Worm (Caenorhabditis elegans): ENCODE results near the gene F23F12.3.

ce11 chrIII:6500032-6500564 is at the start of gene F23F12.3:
- TF ChIP-seq lin-32 (GFP tag; optimal IDR thresholded peaks at IDR 0.05) (no peak), snpc-4 (tag; optimal IDR thresholded peaks at IDR 0.05) (no peak), mab-5 (tag; optimal IDR thresholded peaks at IDR 0.05) (no peak), lin-13 (tag; optimal IDR thresholded peaks at IDR 0.05) (no peak), unc-62 (GFP tag; optimal IDR thresholded peaks at IDR 0.05) (no peak), nhr-76 (tag; optimal IDR thresholded peaks at IDR 0.05) (no peak), ceh-83 (GFP tag; optimal IDR thresholded peaks at IDR 0.05) (no peak), sptf-1 (tag; optimal IDR thresholded peaks at IDR 0.05) (no peak)

All from whole organism, mixed stage, embryonic.